Worm (Caenorhabditis elegans) whole organism, L4 larva: Measurements from ENCODE around the gene C32D5.12.
A peak's percentile ranks its signal among the peaks of the same experiment; 100 is the strongest.

Experiments
- D1046.2 ChIP-seq: fragments of 200-800 bp; sonication (Bioruptor generic); IDR thresholded peaks from 2 replicates; pipeline ENCODE4 v1.3.6; 2022; ENCODE audit warnings: missing genetic modification characterization, missing compliant biosample characterization
- F26F4.8 ChIP-seq: fragments of 200-800 bp; sonication (Bioruptor generic); conservative IDR thresholded peaks from 2 replicates; pipeline ENCODE4 v1.3.6; 2022; ENCODE audit warnings: missing genetic modification characterization, missing compliant biosample characterization
- F44E2.7 ChIP-seq: fragments of 200-800 bp; sonication (Bioruptor generic); IDR thresholded peaks from 2 replicates; pipeline ENCODE4 v2.1.2; 2022; ENCODE audit warnings: missing genetic modification characterization, missing compliant biosample characterization
- F49E8.2 ChIP-seq: sonication (generic microtip); optimal IDR thresholded peaks from 2 replicates; lab custom pipeline; 2016; ENCODE audit warnings: missing compliant biosample characterization, mild to moderate bottlenecking, missing genetic modification characterization, borderline replicate concordance
- T26A8.4 ChIP-seq: fragments of 200-800 bp; sonication (Bioruptor generic); IDR thresholded peaks from 2 replicates; pipeline ENCODE4 v1.3.6; 2022; ENCODE audit warnings: missing genetic modification characterization, missing compliant biosample characterization
- Y48G9A.11 ChIP-seq: fragments of 200-800 bp; sonication (Bioruptor generic); IDR thresholded peaks from 2 replicates; pipeline ENCODE4 v1.3.6; 2022; ENCODE audit warnings: missing genetic modification reagents, missing genetic modification characterization, missing compliant biosample characterization
- attf-4 ChIP-seq: sonication (generic microtip); optimal IDR thresholded peaks from 3 replicates; lab custom pipeline; 2017; ENCODE audit warnings: missing biosample characterization, missing genetic modification characterization
- ceh-20 ChIP-seq: fragments of 200-800 bp; sonication (Bioruptor generic); IDR thresholded peaks from 2 replicates; pipeline ENCODE4 v1.3.6; 2022; ENCODE audit warnings: missing genetic modification reagents, missing genetic modification characterization, missing compliant biosample characterization
- cey-2 ChIP-seq: sonication (generic microtip); optimal IDR thresholded peaks from 3 replicates; lab custom pipeline; 2017; ENCODE audit warnings: missing genetic modification characterization, mild to moderate bottlenecking, missing compliant biosample characterization, antibody characterized with exemption, borderline replicate concordance; ENCODE audit not compliant: insufficient read depth
- daf-12 ChIP-seq: fragments of 150-350 bp; optimal IDR thresholded peaks from 2 replicates; lab custom pipeline; 2014; ENCODE audit warnings: missing biosample characterization, missing genetic modification reagents, missing genetic modification characterization
- daf-16 ChIP-seq, 3 experiments: sonication (generic microtip); optimal IDR thresholded peaks; 2 replicates each; lab custom pipeline; 2016 to 2017; ENCODE audit warnings: missing genetic modification characterization in 3 of 3, missing genetic modification reagents in 3 of 3, mild to moderate bottlenecking in 2 of 3, missing compliant biosample characterization in 2 of 3, missing biosample characterization in 1 of 3, moderate library complexity in 1 of 3
- dmd-8 ChIP-seq: fragments of 200-800 bp; sonication (Bioruptor generic); IDR thresholded peaks from 2 replicates; pipeline ENCODE4 v1.3.6; 2022; ENCODE audit warnings: missing genetic modification characterization, missing compliant biosample characterization
- duxl-1 ChIP-seq: sonication (generic microtip); optimal IDR thresholded peaks from 2 replicates; lab custom pipeline; 2016; ENCODE audit warnings: mild to moderate bottlenecking, missing genetic modification characterization, moderate library complexity, missing compliant biosample characterization; ENCODE audit not compliant: poor library complexity
- dve-1 ChIP-seq: sonication (generic microtip); optimal IDR thresholded peaks from 2 replicates; lab custom pipeline; 2017; ENCODE audit warnings: antibody characterized with exemption, mild to moderate bottlenecking, missing genetic modification characterization, missing compliant biosample characterization; ENCODE audit not compliant: insufficient read depth
- fkh-10 ChIP-seq: fragments of 150-350 bp; optimal IDR thresholded peaks from 2 replicates; lab custom pipeline; 2014; ENCODE audit warnings: missing biosample characterization, missing genetic modification reagents, missing genetic modification characterization
- lin-1 ChIP-seq: fragments of 200-800 bp; sonication (Bioruptor generic); IDR thresholded peaks from 2 replicates; pipeline ENCODE4 v1.3.6; 2022; ENCODE audit warnings: missing genetic modification reagents, missing genetic modification characterization, missing compliant biosample characterization
- lin-29 ChIP-seq: fragments of 200-800 bp; sonication (Bioruptor generic); IDR thresholded peaks from 2 replicates; pipeline ENCODE4 v1.3.6; 2022; ENCODE audit warnings: missing genetic modification reagents, missing genetic modification characterization, missing compliant biosample characterization
- mdt-29 ChIP-seq: fragments of 200-800 bp; sonication (Bioruptor generic); IDR thresholded peaks from 2 replicates; pipeline ENCODE4 v1.3.6; 2022; ENCODE audit warnings: missing genetic modification reagents, missing genetic modification characterization, missing compliant biosample characterization
- mep-1 ChIP-seq: fragments of 150-350 bp; sonication (generic microtip); optimal IDR thresholded peaks from 3 replicates; lab custom pipeline; 2014; ENCODE audit warnings: missing biosample characterization, missing genetic modification characterization
- mes-2 ChIP-seq: sonication (generic microtip); optimal IDR thresholded peaks from 2 replicates; lab custom pipeline; 2016; ENCODE audit warnings: missing genotype, mild to moderate bottlenecking, missing genetic modification characterization, missing compliant biosample characterization; ENCODE audit not compliant: poor library complexity, severe bottlenecking
- nhr-42 ChIP-seq: fragments of 200-800 bp; sonication (Bioruptor generic); IDR thresholded peaks from 2 replicates; pipeline ENCODE4 v1.3.6; 2022; ENCODE audit warnings: missing genetic modification characterization, missing compliant biosample characterization
- nhr-48 ChIP-seq: sonication (generic microtip); optimal IDR thresholded peaks from 2 replicates; lab custom pipeline; 2016; ENCODE audit warnings: mild to moderate bottlenecking, missing genetic modification characterization, missing compliant biosample characterization
- nhr-6 ChIP-seq: fragments of 150-350 bp; optimal IDR thresholded peaks from 2 replicates; lab custom pipeline; 2014; ENCODE audit warnings: missing biosample characterization, missing genetic modification characterization
- php-3 ChIP-seq: fragments of 200-800 bp; sonication (Bioruptor generic); IDR thresholded peaks from 2 replicates; pipeline ENCODE4 v1.3.6; 2022; ENCODE audit warnings: missing genetic modification reagents, missing genetic modification characterization, missing compliant biosample characterization
- pqm-1 ChIP-seq: sonication (generic microtip); optimal IDR thresholded peaks from 2 replicates; lab custom pipeline; 2017; ENCODE audit warnings: missing biosample characterization, missing genetic modification characterization
- set-16 ChIP-seq: fragments of 200-800 bp; sonication (Bioruptor generic); IDR thresholded peaks from 2 replicates; pipeline ENCODE4 v1.3.6; 2022; ENCODE audit warnings: missing genetic modification reagents, missing genetic modification characterization, missing compliant biosample characterization
- snpc-1.2 ChIP-seq: fragments of 200-800 bp; sonication (Bioruptor generic); IDR thresholded peaks from 2 replicates; pipeline ENCODE4 v1.3.6; 2022; ENCODE audit warnings: missing genetic modification reagents, missing genetic modification characterization, missing compliant biosample characterization
- snpc-4 ChIP-seq: fragments of 150-350 bp; optimal IDR thresholded peaks from 2 replicates; lab custom pipeline; 2014; ENCODE audit warnings: missing biosample characterization, missing genetic modification characterization
- unc-62 ChIP-seq, 3 experiments: fragments of 150-350 bp in 1 of 3; sonication (generic microtip); optimal IDR thresholded peaks in 2 of 3; peaks in 1 of 3; 1 replicate in 1 of 3; 2 replicates in 2 of 3; lab custom pipeline; 2014 to 2017; ENCODE audit warnings: missing biosample characterization in 3 of 3, missing genetic modification characterization in 3 of 3, missing genetic modification reagents in 3 of 3, missing genotype in 1 of 3
- vab-7 ChIP-seq: fragments of 200-800 bp; sonication (Bioruptor generic); IDR thresholded peaks from 2 replicates; pipeline ENCODE4 v1.3.6; 2022; ENCODE audit warnings: missing genetic modification reagents, missing genetic modification characterization, missing compliant biosample characterization
- zfp-3 ChIP-seq: fragments of 200-800 bp; sonication (Bioruptor generic); conservative IDR thresholded peaks from 2 replicates; pipeline ENCODE4 v1.3.6; 2022; ENCODE audit warnings: missing genetic modification reagents, missing genetic modification characterization, missing compliant biosample characterization
- ztf-11 ChIP-seq: fragments of 150-350 bp; optimal IDR thresholded peaks from 2 replicates; lab custom pipeline; 2014; ENCODE audit warnings: missing biosample characterization, missing genetic modification characterization

C32D5.12 gene

DNA sequence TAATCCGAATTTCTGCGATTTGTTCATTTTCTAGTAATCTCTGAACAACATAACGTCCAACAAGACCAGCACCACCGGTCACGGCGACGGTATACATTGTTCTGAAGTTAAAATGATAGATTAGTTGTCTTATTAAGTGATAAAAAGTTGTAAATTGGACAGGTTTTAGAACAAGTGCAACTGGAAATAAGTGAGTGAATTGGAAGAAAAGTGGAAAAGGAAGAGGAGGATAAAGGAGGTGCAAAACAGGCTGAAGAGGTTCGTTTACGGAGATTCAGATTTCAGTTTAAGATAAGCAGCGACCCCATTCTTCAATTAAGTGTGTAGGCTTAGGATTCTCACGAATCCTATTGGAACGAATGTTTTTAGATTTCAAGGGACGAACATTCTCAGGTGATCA, at the start of gene C32D5.12:
Gene C32D5.12 (minus strand): TSS at position 101 of the 400 bp plus-strand sequence.
- TF ChIP-seq Y48G9A.11 (no peak), unc-62 (GFP tag; optimal IDR thresholded peaks at IDR 0.05 in 1 of 2; lab: Kevin White, UChicago) (peak in 1 of 2 experiments; percentile 40), unc-62 (tag; optimal IDR thresholded peaks at IDR 0.05; lab: Kevin White, UChicago) (no peak)
- TF ChIP-seq, all 104 proteins: peak for 1

DNA sequence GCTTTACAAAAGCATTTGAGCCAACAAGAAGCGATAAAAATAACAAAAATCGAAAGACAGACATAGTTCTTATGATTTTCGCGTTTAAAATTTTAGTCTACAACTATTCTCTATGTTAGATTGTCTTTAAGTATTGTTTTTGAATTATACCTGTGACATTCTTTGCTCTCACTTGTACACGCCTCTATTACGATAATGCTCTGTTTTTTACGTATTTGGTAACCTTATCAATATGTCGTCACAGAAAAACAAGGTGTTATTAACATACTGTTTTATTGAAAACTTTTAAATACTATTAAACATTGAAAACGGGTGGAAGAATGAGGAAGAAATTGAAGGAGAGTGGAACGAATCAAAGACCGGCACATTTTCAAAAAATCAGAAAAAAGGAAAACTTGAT, 48.5 kb upstream of the C32D5.12 start, which contains the start of gene spp-11:
Gene spp-11 (minus strand): TSS at position 101 of the 400 bp plus-strand sequence.
- TF ChIP-seq daf-16 (GFP tag; optimal IDR thresholded peaks at IDR 0.05; lab: Kevin White, UChicago) (no peak), daf-16 (tag; optimal IDR thresholded peaks at IDR 0.05; lab: Kevin White, UChicago) (peak; percentile 43), lin-1 (no peak), nhr-48 (tag; lab: Kevin White, UChicago) (no peak), dve-1 (tag; lab: Kevin White, UChicago) (no peak), nhr-42 (no peak)

DNA sequence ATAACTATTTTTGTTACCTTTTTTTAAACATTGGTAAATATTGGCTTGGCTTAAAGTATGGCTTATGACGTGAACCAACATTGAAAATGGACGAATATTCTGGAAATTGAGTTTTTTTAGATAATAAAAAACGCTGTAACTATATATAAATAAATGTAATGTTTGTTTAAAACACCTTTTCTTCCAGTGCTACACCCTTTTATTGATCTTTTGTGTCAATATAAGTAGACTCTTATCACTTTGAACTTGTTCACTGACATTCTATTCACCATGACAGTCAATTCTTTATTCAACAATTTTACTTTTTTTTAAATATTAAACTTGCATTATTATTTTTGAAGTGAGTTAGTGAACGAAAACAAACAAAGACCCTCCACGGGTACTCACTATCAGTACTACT, 44.4 kb upstream of the C32D5.12 start, which contains the start of gene T25D10.1:
Gene T25D10.1 (plus strand): TSS at position 169 of the 400 bp plus-strand sequence.
- TF ChIP-seq snpc-4 (tag; lab: Kevin White, UChicago) = no peak
- TF ChIP-seq daf-16 (GFP tag; optimal IDR thresholded peaks at IDR 0.05; lab: Kevin White, UChicago) = no peak
- peak; percentile 53 for TF ChIP-seq daf-16 (tag; optimal IDR thresholded peaks at IDR 0.05; lab: Kevin White, UChicago)
- TF ChIP-seq cey-2 = no peak
- TF ChIP-seq fkh-10 = no peak
- peak; percentile 21 for TF ChIP-seq mep-1 (tag; lab: Kevin White, UChicago)
- peak; percentile 34 for TF ChIP-seq pqm-1 (tag; lab: Kevin White, UChicago)
- TF ChIP-seq ceh-20 (GFP tag; lab: Robert Waterston, UW) = no peak

DNA sequence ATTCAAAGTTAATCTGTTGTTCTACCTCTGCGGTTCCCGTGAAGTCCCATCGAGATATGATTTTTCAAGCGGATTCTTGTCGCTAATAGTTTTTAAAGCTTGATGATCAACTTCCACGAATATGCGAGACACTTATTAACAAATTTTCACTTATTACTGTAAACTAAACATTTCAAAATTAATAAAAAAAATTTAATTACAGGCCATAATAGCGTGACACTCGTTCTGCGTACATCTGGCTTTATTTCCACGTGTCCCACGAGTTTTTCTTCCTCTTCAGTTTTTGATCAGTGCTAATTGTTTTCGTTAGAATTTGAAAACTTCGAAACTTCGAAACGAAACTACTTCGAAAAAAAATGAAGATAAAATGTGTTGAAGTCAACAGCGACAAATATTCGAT, 42.8 kb upstream of the C32D5.12 start, which contains the start of gene btb-2:
Gene btb-2 (plus strand): TSS at position 301 of the 400 bp plus-strand sequence.
- TF ChIP-seq dmd-8 (GFP tag; lab: Robert Waterston, UW) (no peak), F26F4.8 (GFP tag; lab: Robert Waterston, UW) (no peak), set-16 (GFP tag; lab: Robert Waterston, UW) (no peak), ztf-11 (tag; lab: Kevin White, UChicago) (no peak), mdt-29 (GFP tag; lab: Robert Waterston, UW) (no peak), Y48G9A.11 (no peak), zfp-3 (GFP tag; lab: Robert Waterston, UW) (no peak), fkh-10 (no peak), mes-2 (tag; lab: Kevin White, UChicago) (no peak), snpc-1.2 (no peak)
- TF ChIP-seq, all 104 proteins: peak for 0

DNA sequence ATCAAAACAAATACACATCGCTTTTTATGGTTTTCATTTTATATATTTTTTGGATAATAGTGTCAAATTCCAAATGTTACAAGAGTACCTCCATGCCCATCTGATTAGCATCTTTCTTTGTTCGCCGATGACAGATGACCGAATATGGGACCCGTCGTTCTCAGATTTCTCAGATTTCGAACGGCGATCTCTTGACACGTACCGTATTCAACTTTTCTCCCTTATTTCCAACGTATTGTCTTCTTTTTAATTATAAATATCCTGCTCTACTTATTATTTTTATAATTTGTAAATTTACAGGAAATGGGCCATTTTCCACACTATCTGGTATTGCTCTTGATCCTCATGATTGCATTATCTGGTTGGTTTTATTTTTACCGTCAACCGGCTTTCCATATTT, 39.6 kb upstream of the C32D5.12 start, which contains the start of gene zig-10:
Gene zig-10 (plus strand): TSS at position 301 of the 400 bp plus-strand sequence.
- TF ChIP-seq daf-12 (tag; lab: Kevin White, UChicago) = no peak
- no peak for TF ChIP-seq zfp-3 (GFP tag; lab: Robert Waterston, UW)
- no peak for TF ChIP-seq F44E2.7 (GFP tag; lab: Robert Waterston, UW)
- TF ChIP-seq lin-29 (GFP tag; lab: Robert Waterston, UW) = no peak
- TF ChIP-seq duxl-1 (tag; lab: Kevin White, UChicago) = no peak
- no peak for TF ChIP-seq T26A8.4 (GFP tag; lab: Robert Waterston, UW)
- no peak for TF ChIP-seq vab-7
- no peak for TF ChIP-seq php-3 (GFP tag; lab: Robert Waterston, UW)
- no peak for TF ChIP-seq nhr-6
- no peak for TF ChIP-seq F49E8.2 (tag; lab: Kevin White, UChicago)
- TF ChIP-seq attf-4 (tag; lab: Kevin White, UChicago) = no peak
- TF ChIP-seq D1046.2 (GFP tag; lab: Robert Waterston, UW) = no peak
